Fruit fly (Drosophila melanogaster) whole organism, adult: ENCODE data around the gene CG33689.

Experiments used
- CG12768 ChIP-seq: fragments of 200-800 bp; sonication (Bioruptor generic); optimal IDR thresholded peaks from 2 replicates; lab custom pipeline; 2017; ENCODE audit warnings: missing biosample characterization, missing genetic modification characterization, mild to moderate bottlenecking, moderate library complexity, missing genetic modification reagents
- CG14711 ChIP-seq: fragments of 200-800 bp; sonication (Bioruptor generic); optimal IDR thresholded peaks from 2 replicates; lab custom pipeline; 2018; ENCODE audit warnings: missing biosample characterization, mild to moderate bottlenecking, missing genetic modification characterization, moderate library complexity
- CG1620 ChIP-seq: fragments of 200-800 bp; sonication (Bioruptor generic); optimal IDR thresholded peaks from 2 replicates; lab custom pipeline; 2016; ENCODE audit warnings: missing biosample characterization, missing genetic modification characterization
- CG5204 ChIP-seq: fragments of 200-800 bp; sonication (Bioruptor generic); optimal IDR thresholded peaks from 2 replicates; lab custom pipeline; 2016; ENCODE audit warnings: missing biosample characterization, missing genetic modification characterization
- CG7045 ChIP-seq: fragments of 200-800 bp; sonication (Bioruptor generic); optimal IDR thresholded peaks from 2 replicates; lab custom pipeline; 2017; ENCODE audit warnings: missing biosample characterization, mild to moderate bottlenecking, missing genetic modification characterization
- CG7101 ChIP-seq: fragments of 200-800 bp; sonication (Bioruptor generic); optimal IDR thresholded peaks from 2 replicates; lab custom pipeline; 2018; ENCODE audit warnings: missing biosample characterization, mild to moderate bottlenecking, missing genetic modification characterization, moderate library complexity
- Crg-1 ChIP-seq: fragments of 200-800 bp; sonication (Bioruptor generic); optimal IDR thresholded peaks from 2 replicates; lab custom pipeline; 2016; ENCODE audit warnings: missing biosample characterization, missing genetic modification characterization
- Hr96 ChIP-seq: fragments of 200-800 bp; sonication (Bioruptor generic); optimal IDR thresholded peaks from 2 replicates; lab custom pipeline; 2016; ENCODE audit warnings: missing biosample characterization, missing genetic modification characterization
- Mnt ChIP-seq: fragments of 200-800 bp; sonication (Bioruptor generic); optimal IDR thresholded peaks from 2 replicates; lab custom pipeline; 2016; ENCODE audit warnings: missing biosample characterization, mild to moderate bottlenecking, missing genetic modification characterization
- bab1 ChIP-seq: fragments of 200-800 bp; sonication (Bioruptor generic); optimal IDR thresholded peaks from 3 replicates; lab custom pipeline; 2019; ENCODE audit warnings: missing biosample characterization, mild to moderate bottlenecking, missing genetic modification characterization, moderate library complexity
- cnc ChIP-seq, 2 experiments: fragments of >200 bp; optimal IDR thresholded peaks; 2 replicates each; lab custom pipeline; 2017
- kay ChIP-seq: fragments of 200-800 bp; sonication (Bioruptor generic); peaks from one replicate; lab custom pipeline; 2016; ENCODE audit warnings: missing biosample characterization, missing genetic modification characterization, borderline replicate concordance
- toe ChIP-seq: fragments of 200-800 bp; sonication (Bioruptor generic); optimal IDR thresholded peaks from 2 replicates; lab custom pipeline; 2016; ENCODE audit warnings: missing biosample characterization, missing genetic modification characterization

- TF ChIP-seq kay (peak; percentile 9), CG7101 (tag; lab: Kevin White, UChicago) (no peak), toe (no peak), bab1 (GFP tag; lab: Kevin White, UChicago) (peak; percentile 10), CG5204 (GFP tag; lab: Kevin White, UChicago) (no peak), CG14711 (tag; lab: Kevin White, UChicago) (no peak), cnc (optimal IDR thresholded peaks at IDR 0.05; lab: Kevin White, UChicago) (no peak), CG12768 (GFP tag; lab: Kevin White, UChicago) (no peak), Crg-1 (GFP tag; lab: Kevin White, UChicago) (no peak), CG1620 (GFP tag; lab: Kevin White, UChicago) (no peak), Hr96 (GFP tag; lab: Kevin White, UChicago) (no peak), CG7045 (GFP tag; lab: Kevin White, UChicago) (no peak), Mnt (no peak)
These were observed 32.9 kb downstream of the CG33689 start, which contains the start of gene Hsc20 for dm6 chr3L:16232924-16233323.
